Fruit fly (Drosophila melanogaster) whole organism, embryonic: ENCODE data around the gene CG13893.

Source experiments
- Aef1 ChIP-seq: fragments of 200-800 bp; sonication (Bioruptor generic); IDR thresholded peaks from 3 replicates; pipeline ENCODE4 v1.3.6; 2022; ENCODE audit warnings: missing biosample characterization, missing genetic modification characterization
- Asciz ChIP-seq: fragments of 200-800 bp; sonication (Bioruptor generic); optimal IDR thresholded peaks from 2 replicates; lab custom pipeline; 2017; ENCODE audit warnings: missing biosample characterization, mild to moderate bottlenecking, missing genetic modification characterization, missing genetic modification reagents
- Atf3 ChIP-seq: fragments of 200-800 bp; sonication (Bioruptor generic); optimal IDR thresholded peaks from 3 replicates; lab custom pipeline; 2016; ENCODE audit warnings: missing biosample characterization, missing genetic modification characterization
- B-H2 ChIP-seq: fragments of 200-800 bp; sonication (Bioruptor generic); optimal IDR thresholded peaks from 2 replicates; lab custom pipeline; 2018; ENCODE audit warnings: missing biosample characterization, mild to moderate bottlenecking, missing genetic modification characterization
- CG1024 ChIP-seq: fragments of 200-800 bp; sonication (Bioruptor generic); IDR thresholded peaks from 2 replicates; pipeline ENCODE4 v1.3.6; 2022; ENCODE audit warnings: missing biosample characterization, missing genetic modification characterization
- CG11247 ChIP-seq: fragments of 200-800 bp; sonication (Bioruptor generic); IDR thresholded peaks from 2 replicates; pipeline ENCODE4 v1.3.6; 2022; ENCODE audit warnings: missing biosample characterization, missing genetic modification characterization
- CG11456 ChIP-seq: fragments of 200-800 bp; sonication (Bioruptor generic); IDR thresholded peaks from 3 replicates; pipeline ENCODE4 v1.3.6; 2022; ENCODE audit warnings: missing biosample characterization, missing genetic modification characterization
- CG11560 ChIP-seq: fragments of 200-800 bp; sonication (Bioruptor generic); IDR thresholded peaks from 3 replicates; pipeline ENCODE4 v1.3.6; 2022; ENCODE audit warnings: missing biosample characterization, missing genetic modification characterization
- CG15269 ChIP-seq: fragments of 200-800 bp; sonication (Bioruptor generic); optimal IDR thresholded peaks from 2 replicates; lab custom pipeline; 2018; ENCODE audit warnings: missing biosample characterization, mild to moderate bottlenecking, missing genetic modification characterization, moderate library complexity
- CG15479 ChIP-seq: fragments of 200-800 bp; sonication (Bioruptor generic); optimal IDR thresholded peaks from 3 replicates; lab custom pipeline; 2019; ENCODE audit warnings: missing biosample characterization, mild to moderate bottlenecking, missing genetic modification characterization, moderate library complexity
- CG15696 ChIP-seq: fragments of 200-800 bp; sonication (Bioruptor generic); optimal IDR thresholded peaks from 2 replicates; lab custom pipeline; 2019; ENCODE audit warnings: missing biosample characterization, mild to moderate bottlenecking, missing genetic modification characterization, moderate library complexity
- CG1832 ChIP-seq: fragments of 200-800 bp; sonication (Bioruptor generic); optimal IDR thresholded peaks from 2 replicates; lab custom pipeline; 2017; ENCODE audit warnings: missing biosample characterization, mild to moderate bottlenecking, missing genetic modification characterization, inconsistent platforms
- CG2712 ChIP-seq: fragments of 200-800 bp; optimal IDR thresholded peaks from 3 replicates; lab custom pipeline; 2019; ENCODE audit warnings: missing biosample characterization, mild to moderate bottlenecking, missing genetic modification characterization, moderate library complexity
- CG32532 ChIP-seq: fragments of 200-800 bp; sonication (Bioruptor generic); IDR thresholded peaks from 2 replicates; pipeline ENCODE4 v1.3.6; 2022; ENCODE audit warnings: missing biosample characterization, missing genetic modification characterization
- CG34224 ChIP-seq: fragments of 200-800 bp; sonication (Bioruptor generic); IDR thresholded peaks from 3 replicates; pipeline ENCODE4 v1.3.6; 2022; ENCODE audit warnings: missing biosample characterization, missing genetic modification characterization; ENCODE audit not compliant: partially characterized antibody
- CG5180 ChIP-seq: fragments of 200-800 bp; sonication (Bioruptor generic); optimal IDR thresholded peaks from 3 replicates; lab custom pipeline; 2017; ENCODE audit warnings: missing biosample characterization, missing genetic modification characterization, mild to moderate bottlenecking, moderate library complexity, missing genetic modification reagents
- CG6765 ChIP-seq: fragments of 200-800 bp; sonication (Bioruptor generic); optimal IDR thresholded peaks from 3 replicates; lab custom pipeline; 2017; ENCODE audit warnings: missing biosample characterization, mild to moderate bottlenecking, missing genetic modification characterization
- CG6813 ChIP-seq: fragments of 200-800 bp; sonication (Bioruptor generic); optimal IDR thresholded peaks from 2 replicates; lab custom pipeline; 2017; ENCODE audit warnings: missing biosample characterization, missing genetic modification characterization, mild to moderate bottlenecking, moderate library complexity, missing genetic modification reagents
- CG8290 ChIP-seq, 3 experiments: fragments of 200-800 bp; sonication (Bioruptor generic); optimal IDR thresholded peaks; 2 replicates each; lab custom pipeline; 2016 to 2019; ENCODE audit warnings: missing biosample characterization in 3 of 3, missing genetic modification characterization in 3 of 3, mild to moderate bottlenecking in 2 of 3, moderate library complexity in 1 of 3
- CG8765 ChIP-seq: fragments of 200-800 bp; sonication (Bioruptor generic); IDR thresholded peaks from 2 replicates; pipeline ENCODE4 v1.3.6; 2022; ENCODE audit warnings: missing biosample characterization, missing genetic modification characterization
- CG9609 ChIP-seq: fragments of 200-800 bp; sonication (Bioruptor generic); optimal IDR thresholded peaks from 3 replicates; lab custom pipeline; 2016; ENCODE audit warnings: missing biosample characterization, missing genetic modification characterization
- D19A ChIP-seq: fragments of 200-800 bp; optimal IDR thresholded peaks from 3 replicates; lab custom pipeline; 2019; ENCODE audit warnings: missing biosample characterization, mild to moderate bottlenecking, missing genetic modification characterization, moderate library complexity
- Doc2 ChIP-seq: fragments of 200-800 bp; sonication (Bioruptor generic); IDR thresholded peaks from 2 replicates; pipeline ENCODE4 v1.3.6; 2022; ENCODE audit warnings: missing biosample characterization, missing genetic modification characterization
- HLH3B ChIP-seq: fragments of 200-800 bp; sonication (Bioruptor generic); IDR thresholded peaks from 2 replicates; pipeline ENCODE4 v1.3.6; 2022; ENCODE audit warnings: missing biosample characterization, missing genetic modification characterization
- HmgZ ChIP-seq: fragments of 200-800 bp; sonication (Bioruptor generic); optimal IDR thresholded peaks from 2 replicates; lab custom pipeline; 2018; ENCODE audit warnings: missing biosample characterization, mild to moderate bottlenecking, missing genetic modification characterization
- Jarid2 ChIP-seq: fragments of 200-800 bp; sonication (Bioruptor generic); optimal IDR thresholded peaks from 3 replicates; lab custom pipeline; 2017; ENCODE audit warnings: mild to moderate bottlenecking, missing biosample characterization, missing genetic modification reagents, missing genetic modification characterization
- Lim3 ChIP-seq: fragments of 200-800 bp; sonication (Bioruptor generic); IDR thresholded peaks from 2 replicates; pipeline ENCODE4 v1.3.6; 2022; ENCODE audit warnings: missing biosample characterization, missing genetic modification characterization
- Nf-YA ChIP-seq: fragments of 200-800 bp; sonication (Bioruptor generic); IDR thresholded peaks from 2 replicates; pipeline ENCODE4 v1.3.6; 2022; ENCODE audit warnings: missing biosample characterization, missing genetic modification characterization
- Pdp1 ChIP-seq, 2 experiments: fragments of 200-800 bp; sonication (Bioruptor generic); optimal IDR thresholded peaks; 3 replicates each; lab custom pipeline; 2016; ENCODE audit warnings: missing biosample characterization in 2 of 2, missing genetic modification characterization in 2 of 2, mild to moderate bottlenecking in 1 of 2, moderate library complexity in 1 of 2
- Ptx1 ChIP-seq: fragments of 200-800 bp; sonication (Bioruptor generic); IDR thresholded peaks from 2 replicates; pipeline ENCODE4 v1.3.6; 2022; ENCODE audit warnings: missing biosample characterization, missing genetic modification characterization
- Ravus ChIP-seq: fragments of 200-800 bp; sonication (Bioruptor generic); IDR thresholded peaks from 2 replicates; pipeline ENCODE4 v1.3.6; 2022; ENCODE audit warnings: missing biosample characterization, missing genetic modification characterization
- Stat92E ChIP-seq, 3 experiments: fragments of >200 bp in 2 of 3; fragments of 200-800 bp in 1 of 3; sonication (Bioruptor generic) in 1 of 3; optimal IDR thresholded peaks; 2 replicates each; lab custom pipeline; 2017 to 2019; ENCODE audit warnings: missing biosample characterization in 3 of 3, missing genetic modification characterization in 3 of 3, mild to moderate bottlenecking in 1 of 3, moderate library complexity in 1 of 3
- ash1 ChIP-seq: fragments of 200-800 bp; sonication (Bioruptor generic); optimal IDR thresholded peaks from 2 replicates; lab custom pipeline; 2018; ENCODE audit warnings: missing biosample characterization, mild to moderate bottlenecking, missing genetic modification characterization
- az2 ChIP-seq: fragments of 200-800 bp; sonication (Bioruptor generic); optimal IDR thresholded peaks from 3 replicates; lab custom pipeline; 2016; ENCODE audit warnings: missing biosample characterization, missing genetic modification characterization
- ci ChIP-seq: fragments of 200-800 bp; sonication (Bioruptor generic); IDR thresholded peaks from 3 replicates; pipeline ENCODE4 v1.3.6; 2022; ENCODE audit warnings: missing biosample characterization, missing genetic modification characterization
- crol ChIP-seq: fragments of 200-800 bp; sonication (Bioruptor generic); IDR thresholded peaks from 2 replicates; pipeline ENCODE4 v1.3.6; 2022; ENCODE audit warnings: missing biosample characterization, missing genetic modification characterization
- dmrt11E ChIP-seq: fragments of 200-800 bp; sonication (Bioruptor generic); optimal IDR thresholded peaks from 3 replicates; lab custom pipeline; 2018; ENCODE audit warnings: missing biosample characterization, mild to moderate bottlenecking, missing genetic modification characterization, moderate library complexity
- kni ChIP-seq: fragments of 200-800 bp; sonication (Bioruptor generic); optimal IDR thresholded peaks from 3 replicates; lab custom pipeline; 2017; ENCODE audit warnings: mild to moderate bottlenecking, missing biosample characterization, missing genetic modification reagents, missing genetic modification characterization
- nerfin-2 ChIP-seq: fragments of 200-800 bp; sonication (Bioruptor generic); IDR thresholded peaks from 2 replicates; pipeline ENCODE4 v1.3.6; 2022; ENCODE audit warnings: missing biosample characterization, missing genetic modification characterization; ENCODE audit not compliant: partially characterized antibody
- oc ChIP-seq: fragments of 200-800 bp; sonication (Bioruptor generic); optimal IDR thresholded peaks from 2 replicates; lab custom pipeline; 2018; ENCODE audit warnings: missing biosample characterization, mild to moderate bottlenecking, missing genetic modification characterization, moderate library complexity
- odd ChIP-seq: fragments of 200-800 bp; sonication (Bioruptor generic); optimal IDR thresholded peaks from 2 replicates; lab custom pipeline; 2017; ENCODE audit warnings: missing biosample characterization, mild to moderate bottlenecking, missing genetic modification characterization
- phol ChIP-seq: fragments of 200-800 bp; sonication (Bioruptor generic); optimal IDR thresholded peaks from 3 replicates; lab custom pipeline; 2018; ENCODE audit warnings: missing biosample characterization, mild to moderate bottlenecking, missing genetic modification characterization, moderate library complexity
- pros ChIP-seq: fragments of 200-800 bp; sonication (Bioruptor generic); optimal IDR thresholded peaks from 3 replicates; lab custom pipeline; 2019; ENCODE audit warnings: missing biosample characterization, mild to moderate bottlenecking, missing genetic modification characterization, moderate library complexity
- repo ChIP-seq: fragments of 200-800 bp; sonication (Bioruptor generic); optimal IDR thresholded peaks from 2 replicates; lab custom pipeline; 2016; ENCODE audit warnings: missing biosample characterization, missing genetic modification characterization
- scrt ChIP-seq: fragments of 200-800 bp; sonication (Bioruptor generic); optimal IDR thresholded peaks from 2 replicates; lab custom pipeline; 2018; ENCODE audit warnings: missing biosample characterization, mild to moderate bottlenecking, missing genetic modification characterization, moderate library complexity
- sd ChIP-seq: fragments of 200-800 bp; sonication (Bioruptor generic); optimal IDR thresholded peaks from 3 replicates; lab custom pipeline; 2018; ENCODE audit warnings: missing biosample characterization, mild to moderate bottlenecking, missing genetic modification characterization, moderate library complexity
- sens ChIP-seq: fragments of 200-800 bp; sonication (Bioruptor generic); peaks from one replicate; lab custom pipeline; 2016; ENCODE audit warnings: missing biosample characterization, missing genetic modification characterization
- slou ChIP-seq: fragments of 200-800 bp; sonication (Bioruptor generic); optimal IDR thresholded peaks from 3 replicates; lab custom pipeline; 2016; ENCODE audit warnings: missing biosample characterization, missing genetic modification characterization
- sug ChIP-seq: fragments of 200-800 bp; optimal IDR thresholded peaks from 2 replicates; lab custom pipeline; 2019; ENCODE audit warnings: missing biosample characterization, mild to moderate bottlenecking, missing genetic modification characterization, moderate library complexity
- tin ChIP-seq: fragments of 200-800 bp; sonication (Bioruptor generic); optimal IDR thresholded peaks from 3 replicates; lab custom pipeline; 2016; ENCODE audit warnings: missing biosample characterization, missing genetic modification characterization

Gene CG13893

DNA sequence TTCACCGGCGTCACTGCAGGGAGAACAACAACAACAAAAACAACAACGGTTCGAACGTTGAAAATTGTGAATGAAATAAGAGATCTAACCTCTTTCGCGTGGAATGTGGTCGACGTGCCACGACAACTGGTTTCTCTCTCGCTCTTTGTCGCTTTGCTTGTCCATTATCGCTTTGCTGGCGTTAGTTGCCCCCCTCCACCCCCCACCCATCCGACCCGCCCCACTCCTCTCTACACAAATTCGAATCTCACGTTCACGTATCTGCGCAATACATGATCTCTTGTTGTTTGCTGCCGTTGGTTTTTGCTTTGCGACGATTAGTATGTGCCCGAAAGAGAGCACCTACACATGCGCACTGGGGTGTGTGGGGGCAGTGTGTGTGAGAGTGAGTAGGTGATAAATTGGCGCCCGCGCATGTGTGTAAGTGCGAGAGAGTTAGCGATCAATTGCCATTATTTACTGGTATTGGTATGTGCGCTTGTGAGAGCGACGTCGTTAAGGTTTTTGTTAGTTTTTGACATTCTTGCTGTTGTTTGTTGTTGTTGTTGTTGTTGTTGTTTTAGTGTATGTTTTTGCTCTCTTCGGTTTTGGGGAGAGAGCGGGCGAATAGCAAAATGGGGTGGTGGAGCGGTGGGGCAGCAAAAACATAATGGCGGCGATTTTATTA lies 12.8 kb upstream of the CG13893 start (continued):
- TF ChIP-seq Stat92E (GFP tag; optimal IDR thresholded peaks at IDR 0.05; lab: Kevin White, UChicago) (peak in 1 of 3 experiments; percentile 41), HmgZ (tag; lab: Kevin White, UChicago) (peak; percentile 74), B-H2 (peak; percentile 70), pros (GFP tag; lab: Kevin White, UChicago) (peak; percentile 72), CG1024 (no peak), CG11560 (tag; lab: Robert Waterston, UW) (no peak), CG1832 (GFP tag; lab: Kevin White, UChicago) (peak; percentile 60), crol (GFP tag; lab: Robert Waterston, UW) (peak; percentile 96), CG5180 (GFP tag; lab: Kevin White, UChicago) (peak; percentile 2), ci (GFP tag; lab: Robert Waterston, UW) (peak; percentile 62; the same call in 1 of the 3 replicates), phol (tag; lab: Kevin White, UChicago) (peak; percentile 19), kni (GFP tag; lab: Kevin White, UChicago) (peak; percentile 99), CG34224 (GFP tag; lab: Robert Waterston, UW) (0 out of 3 replicates have a peak, but pooled peaks have one; percentile 35), ash1 (peak; percentile 62), Aef1 (peak; percentile 28; the same call in 1 of the 3 replicates), Nf-YA (0 out of 2 replicates have a peak, but pooled peaks have one; percentile 6), CG15269 (tag; lab: Kevin White, UChicago) (peak; percentile 5), oc (peak; percentile 22), CG9609 (GFP tag; lab: Kevin White, UChicago) (no peak), CG11456 (GFP tag; lab: Robert Waterston, UW) (0 out of 3 replicates have a peak, but pooled peaks have one; percentile 54), sd (peak; percentile 100), CG15696 (tag; lab: Kevin White, UChicago) (no peak), nerfin-2 (GFP tag; lab: Robert Waterston, UW) (peak; percentile 25; the same call in 1 of the 2 replicates), CG8290 (GFP tag; optimal IDR thresholded peaks at IDR 0.05; lab: Kevin White, UChicago) (no peak), CG8290 (tag; optimal IDR thresholded peaks at IDR 0.05; lab: Kevin White, UChicago) (peak in 1 of 2 experiments; percentile 34), CG8765 (peak; percentile 87), tin (GFP tag; lab: Kevin White, UChicago) (peak; percentile 2), Jarid2 (peak; percentile 12), CG15479 (GFP tag; lab: Kevin White, UChicago) (peak; percentile 32), CG2712 (tag; lab: Kevin White, UChicago) (peak; percentile 93), az2 (GFP tag; lab: Kevin White, UChicago) (no peak), sug (peak; percentile 74), CG32532 (GFP tag; lab: Robert Waterston, UW) (peak; percentile 49; the same call in 1 of the 2 replicates), odd (no peak)

DNA sequence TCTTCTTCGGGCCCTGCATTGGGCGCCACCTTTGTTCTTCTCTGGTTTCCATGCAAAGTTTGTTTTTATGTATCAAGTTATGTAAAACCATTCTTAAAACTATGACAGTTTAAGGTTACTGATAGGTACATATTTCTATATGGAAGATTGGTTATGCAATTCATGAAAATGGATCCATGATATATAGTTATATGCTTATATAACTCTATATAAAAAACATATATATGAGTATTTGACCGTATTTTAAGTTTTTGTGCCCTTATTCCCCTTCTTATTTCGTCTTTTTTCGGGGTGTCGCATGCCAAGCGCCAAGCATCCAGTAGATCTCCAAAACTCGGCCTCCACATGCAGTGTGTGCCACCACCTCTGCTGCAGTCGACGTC lies 12.3 kb upstream of the CG13893 start:
- TF ChIP-seq CG11247: no peak
- peak; percentile 45 for TF ChIP-seq CG6813 (GFP tag; lab: Kevin White, UChicago)
- no peak for TF ChIP-seq D19A (tag; lab: Kevin White, UChicago)
- no peak for TF ChIP-seq slou (GFP tag; lab: Kevin White, UChicago)
- no peak for TF ChIP-seq HLH3B (GFP tag; lab: Robert Waterston, UW)
- TF ChIP-seq Ravus (GFP tag; lab: Robert Waterston, UW): no peak
- no peak for TF ChIP-seq dmrt11E (tag; lab: Kevin White, UChicago)
- TF ChIP-seq repo (GFP tag; lab: Kevin White, UChicago): no peak
- TF ChIP-seq Atf3 (GFP tag; lab: Kevin White, UChicago): no peak
- TF ChIP-seq Jarid2: no peak
- TF ChIP-seq Pdp1 (GFP tag; optimal IDR thresholded peaks at IDR 0.05; lab: Kevin White, UChicago): peak in 1 of 2 experiments; percentile 95
- TF ChIP-seq CG6765 (GFP tag; lab: Kevin White, UChicago): peak; percentile 32
- no peak for TF ChIP-seq Doc2
- no peak for TF ChIP-seq scrt (GFP tag; lab: Kevin White, UChicago)
- no peak for TF ChIP-seq Asciz (GFP tag; lab: Kevin White, UChicago)
- no peak for TF ChIP-seq Lim3 (GFP tag; lab: Robert Waterston, UW)
- no peak for TF ChIP-seq Ptx1 (GFP tag; lab: Robert Waterston, UW)
- TF ChIP-seq sens (GFP tag; lab: Kevin White, UChicago): peak; percentile 70
